Fruit fly (Drosophila melanogaster) whole organism, prepupa: ENCODE data around the gene Ttc30.

Source experiments
- CG34406 ChIP-seq: fragments of 200-800 bp; sonication (Bioruptor generic); optimal IDR thresholded peaks from 3 replicates; lab custom pipeline; 2016; ENCODE audit warnings: missing biosample characterization, missing genetic modification characterization
- CG6854 ChIP-seq: fragments of 200-800 bp; sonication (Bioruptor generic); optimal IDR thresholded peaks from 2 replicates; lab custom pipeline; 2017; ENCODE audit warnings: missing biosample characterization, mild to moderate bottlenecking, missing genetic modification characterization

DNA sequence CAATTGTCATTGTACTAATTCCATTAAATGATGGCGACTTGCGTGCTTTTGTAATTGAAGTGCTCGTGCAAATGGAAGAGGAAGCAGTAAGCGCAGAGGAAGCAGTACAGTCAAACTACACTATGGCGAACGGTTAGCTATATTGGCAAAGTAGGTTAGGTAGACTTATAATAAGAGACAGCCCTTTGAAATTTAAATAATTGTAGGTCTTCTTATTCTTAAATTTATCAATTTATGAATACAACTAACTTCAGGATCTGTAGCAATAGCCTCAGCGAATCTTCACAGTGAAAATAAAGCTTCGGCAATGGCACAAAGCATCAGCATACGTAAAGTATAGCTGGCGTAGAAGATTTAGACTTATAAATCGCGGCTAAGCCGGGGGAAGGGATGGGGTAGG, 32.2 kb upstream of the Ttc30 start:
- TF ChIP-seq CG34406 (GFP tag; lab: Kevin White, UChicago), result no peak
- no peak for TF ChIP-seq CG6854
